Fruit fly (Drosophila melanogaster) whole organism, embryonic: ENCODE results near the gene DCTN5-p25.

Experiments used
- Aef1 ChIP-seq: fragments of 200-800 bp; sonication (Bioruptor generic); IDR thresholded peaks from 3 replicates; pipeline ENCODE4 v1.3.6; 2022; ENCODE audit warnings: missing biosample characterization, missing genetic modification characterization
- Atf6 ChIP-seq: fragments of 200-800 bp; sonication (Bioruptor generic); IDR thresholded peaks from 2 replicates; pipeline ENCODE4 v1.3.6; 2022; ENCODE audit warnings: missing biosample characterization, missing genetic modification characterization
- CG10209 ChIP-seq: fragments of 200-800 bp; sonication (Bioruptor generic); optimal IDR thresholded peaks from 3 replicates; lab custom pipeline; 2017; ENCODE audit warnings: missing biosample characterization, mild to moderate bottlenecking, missing genetic modification characterization, missing genetic modification reagents
- CG10462 ChIP-seq: fragments of 200-800 bp; sonication (Bioruptor generic); optimal IDR thresholded peaks from 2 replicates; lab custom pipeline; 2016; ENCODE audit warnings: missing biosample characterization, missing genetic modification characterization
- CG11504 ChIP-seq: fragments of 200-800 bp; sonication (Bioruptor generic); optimal IDR thresholded peaks from 3 replicates; lab custom pipeline; 2019; ENCODE audit warnings: missing biosample characterization, mild to moderate bottlenecking, missing genetic modification characterization, moderate library complexity
- CG12236 ChIP-seq: fragments of 200-800 bp; sonication (Bioruptor generic); optimal IDR thresholded peaks from 2 replicates; lab custom pipeline; 2016; ENCODE audit warnings: missing biosample characterization, missing genetic modification characterization
- CG14014 ChIP-seq: fragments of 200-800 bp; sonication (Bioruptor generic); IDR thresholded peaks from 2 replicates; pipeline ENCODE4 v1.3.6; 2022; ENCODE audit warnings: missing biosample characterization, missing genetic modification characterization
- CG14860 ChIP-seq: fragments of 200-800 bp; sonication (Bioruptor generic); IDR thresholded peaks from 3 replicates; pipeline ENCODE4 v1.3.6; 2022; ENCODE audit warnings: missing biosample characterization, missing genetic modification characterization; ENCODE audit not compliant: partially characterized antibody
- CG1529 ChIP-seq: fragments of 200-800 bp; sonication (Bioruptor generic); optimal IDR thresholded peaks from 3 replicates; lab custom pipeline; 2018; ENCODE audit warnings: missing biosample characterization, missing genetic modification characterization
- CG15479 ChIP-seq: fragments of 200-800 bp; sonication (Bioruptor generic); optimal IDR thresholded peaks from 3 replicates; lab custom pipeline; 2019; ENCODE audit warnings: missing biosample characterization, mild to moderate bottlenecking, missing genetic modification characterization, moderate library complexity
- CG15514 ChIP-seq: fragments of 200-800 bp; sonication (Bioruptor generic); optimal IDR thresholded peaks from 3 replicates; lab custom pipeline; 2017; ENCODE audit warnings: missing biosample characterization, missing genetic modification characterization, mild to moderate bottlenecking, moderate library complexity, missing genetic modification reagents
- CG2116 ChIP-seq: fragments of 200-800 bp; sonication (Bioruptor generic); optimal IDR thresholded peaks from 3 replicates; lab custom pipeline; 2018; ENCODE audit warnings: missing biosample characterization, mild to moderate bottlenecking, missing genetic modification characterization
- CG2120 ChIP-seq: fragments of 200-800 bp; sonication (Bioruptor generic); optimal IDR thresholded peaks from 3 replicates; lab custom pipeline; 2016; ENCODE audit warnings: missing biosample characterization, missing genetic modification characterization
- CG2199 ChIP-seq: fragments of 200-800 bp; sonication (Bioruptor generic); IDR thresholded peaks from 3 replicates; pipeline ENCODE4 v1.3.6; 2022; ENCODE audit warnings: missing biosample characterization, missing genetic modification characterization
- CG2712 ChIP-seq: fragments of 200-800 bp; optimal IDR thresholded peaks from 3 replicates; lab custom pipeline; 2019; ENCODE audit warnings: missing biosample characterization, mild to moderate bottlenecking, missing genetic modification characterization, moderate library complexity
- CG42726 ChIP-seq: fragments of 200-800 bp; sonication (Bioruptor generic); IDR thresholded peaks from 2 replicates; pipeline ENCODE4 v1.3.6; 2022; ENCODE audit warnings: missing biosample characterization, missing genetic modification characterization; ENCODE audit not compliant: partially characterized antibody
- CG4820 ChIP-seq: fragments of 200-800 bp; sonication (Bioruptor generic); optimal IDR thresholded peaks from 3 replicates; lab custom pipeline; 2016; ENCODE audit warnings: missing biosample characterization, missing genetic modification characterization
- CG6813 ChIP-seq: fragments of 200-800 bp; sonication (Bioruptor generic); optimal IDR thresholded peaks from 2 replicates; lab custom pipeline; 2017; ENCODE audit warnings: missing biosample characterization, missing genetic modification characterization, mild to moderate bottlenecking, moderate library complexity, missing genetic modification reagents
- CG8290 ChIP-seq, 3 experiments: fragments of 200-800 bp; sonication (Bioruptor generic); optimal IDR thresholded peaks; 2 replicates each; lab custom pipeline; 2016 to 2019; ENCODE audit warnings: missing biosample characterization in 3 of 3, missing genetic modification characterization in 3 of 3, mild to moderate bottlenecking in 2 of 3, moderate library complexity in 1 of 3
- CG8765 ChIP-seq: fragments of 200-800 bp; sonication (Bioruptor generic); IDR thresholded peaks from 2 replicates; pipeline ENCODE4 v1.3.6; 2022; ENCODE audit warnings: missing biosample characterization, missing genetic modification characterization
- CG9817 ChIP-seq: fragments of 200-800 bp; sonication (Bioruptor generic); optimal IDR thresholded peaks from 2 replicates; lab custom pipeline; 2018; ENCODE audit warnings: missing biosample characterization, mild to moderate bottlenecking, missing genetic modification characterization, moderate library complexity
- CG9932 ChIP-seq: fragments of 200-800 bp; sonication (Bioruptor generic); IDR thresholded peaks from 2 replicates; pipeline ENCODE4 v1.3.6; 2022; ENCODE audit warnings: missing biosample characterization, missing genetic modification characterization
- Dip3 ChIP-seq: fragments of 200-800 bp; sonication (Bioruptor generic); optimal IDR thresholded peaks from 3 replicates; lab custom pipeline; 2016; ENCODE audit warnings: missing biosample characterization, missing genetic modification characterization
- Fer3 ChIP-seq: fragments of 200-800 bp; sonication (Bioruptor generic); optimal IDR thresholded peaks from 2 replicates; lab custom pipeline; 2018; ENCODE audit warnings: missing biosample characterization, mild to moderate bottlenecking, missing genetic modification characterization, moderate library complexity
- Hmr ChIP-seq: fragments of 200-800 bp; sonication (Bioruptor generic); optimal IDR thresholded peaks from 3 replicates; lab custom pipeline; 2017; ENCODE audit warnings: mild to moderate bottlenecking, missing biosample characterization, missing genetic modification reagents, missing genetic modification characterization
- Hr39 ChIP-seq: fragments of >200 bp; optimal IDR thresholded peaks from 2 replicates; lab custom pipeline; 2017
- Hr51 ChIP-seq, 2 experiments: fragments of 200-800 bp; sonication (Bioruptor generic); optimal IDR thresholded peaks; 2 replicates in 1 of 2; 3 replicates in 1 of 2; lab custom pipeline; 2016 to 2018; ENCODE audit warnings: missing biosample characterization in 2 of 2, missing genetic modification characterization in 2 of 2, mild to moderate bottlenecking in 1 of 2, moderate library complexity in 1 of 2
- Kr ChIP-seq: fragments of 200-800 bp; sonication (Bioruptor generic); optimal IDR thresholded peaks from 2 replicates; lab custom pipeline; 2017; ENCODE audit warnings: missing biosample characterization, mild to moderate bottlenecking, missing genetic modification characterization
- MBD-R2 ChIP-seq: fragments of 200-800 bp; sonication (Bioruptor generic); IDR thresholded peaks from 2 replicates; pipeline ENCODE4 v1.3.6; 2022; ENCODE audit warnings: missing biosample characterization, missing genetic modification characterization
- Mes4 ChIP-seq: fragments of 200-800 bp; sonication (Bioruptor generic); optimal IDR thresholded peaks from 2 replicates; lab custom pipeline; 2016; ENCODE audit warnings: missing biosample characterization, missing genetic modification characterization
- Mrtf ChIP-seq: fragments of 200-800 bp; sonication (Bioruptor generic); IDR thresholded peaks from 3 replicates; pipeline ENCODE4 v1.3.6; 2022; ENCODE audit warnings: missing biosample characterization, missing genetic modification characterization
- Optix ChIP-seq: fragments of 200-800 bp; sonication (Bioruptor generic); IDR thresholded peaks from 3 replicates; pipeline ENCODE4 v1.3.6; 2022; ENCODE audit warnings: missing biosample characterization, missing genetic modification characterization
- dati ChIP-seq: fragments of 200-800 bp; sonication (Bioruptor generic); IDR thresholded peaks from 2 replicates; pipeline ENCODE4 v1.3.6; 2022; ENCODE audit warnings: missing biosample characterization, missing genetic modification characterization
- gsb ChIP-seq: fragments of 200-800 bp; sonication (Bioruptor generic); IDR thresholded peaks from 2 replicates; pipeline ENCODE4 v1.3.6; 2022; ENCODE audit warnings: missing biosample characterization, missing genetic modification characterization
- hth ChIP-seq: fragments of >200 bp; optimal IDR thresholded peaks from 2 replicates; lab custom pipeline; 2017; ENCODE audit warnings: inconsistent platforms
- knrl ChIP-seq: fragments of 200-800 bp; sonication (Bioruptor generic); IDR thresholded peaks from 3 replicates; pipeline ENCODE4 v1.3.6; 2022; ENCODE audit warnings: missing biosample characterization, missing genetic modification characterization; ENCODE audit not compliant: partially characterized antibody
- mam ChIP-seq: fragments of 200-800 bp; sonication (Bioruptor generic); optimal IDR thresholded peaks from 3 replicates; lab custom pipeline; 2016; ENCODE audit warnings: missing biosample characterization, missing genetic modification characterization
- nerfin-1 ChIP-seq: fragments of 200-800 bp; sonication (Bioruptor generic); optimal IDR thresholded peaks from 3 replicates; lab custom pipeline; 2019; ENCODE audit warnings: missing biosample characterization, mild to moderate bottlenecking, missing genetic modification characterization, moderate library complexity
- p53 ChIP-seq: fragments of 200-800 bp; sonication (Bioruptor generic); optimal IDR thresholded peaks from 2 replicates; lab custom pipeline; 2016; ENCODE audit warnings: missing biosample characterization, missing genetic modification characterization
- pan ChIP-seq, 4 experiments: fragments of >200 bp in 3 of 4; fragments of 200-800 bp in 1 of 4; sonication (Bioruptor generic) in 1 of 4; optimal IDR thresholded peaks in 3 of 4; IDR thresholded peaks in 1 of 4; 2 replicates each; pipeline versions ENCODE4 v1.3.6 to Lab custom; 2017 to 2022; ENCODE audit warnings: missing biosample characterization in 2 of 4, missing genetic modification characterization in 2 of 4, mixed read lengths in 1 of 4
- pita ChIP-seq: fragments of 200-800 bp; sonication (Bioruptor generic); optimal IDR thresholded peaks from 2 replicates; lab custom pipeline; 2017; ENCODE audit warnings: missing biosample characterization, mild to moderate bottlenecking, missing genetic modification characterization
- pnt ChIP-seq: fragments of 200-800 bp; sonication (Bioruptor generic); optimal IDR thresholded peaks from 3 replicates; lab custom pipeline; 2016; ENCODE audit warnings: missing biosample characterization, missing genetic modification characterization
- seq ChIP-seq: fragments of 200-800 bp; sonication (Bioruptor generic); IDR thresholded peaks from 2 replicates; pipeline ENCODE4 v1.3.6; 2022; ENCODE audit warnings: missing biosample characterization, missing genetic modification characterization
- sim ChIP-seq: fragments of 200-800 bp; sonication (Bioruptor generic); IDR thresholded peaks from 2 replicates; pipeline ENCODE4 v1.3.6; 2022; ENCODE audit warnings: missing biosample characterization, missing genetic modification characterization
- so ChIP-seq: fragments of 200-800 bp; sonication (Bioruptor generic); IDR thresholded peaks from 3 replicates; pipeline ENCODE4 v1.3.6; 2022; ENCODE audit warnings: missing biosample characterization, missing genetic modification characterization
- twi ChIP-seq: fragments of 200-800 bp; optimal IDR thresholded peaks from 2 replicates; lab custom pipeline; 2019; ENCODE audit warnings: missing biosample characterization, mild to moderate bottlenecking, missing genetic modification characterization, moderate library complexity
- wdn ChIP-seq: fragments of 200-800 bp; sonication (Bioruptor generic); IDR thresholded peaks from 2 replicates; pipeline ENCODE4 v1.3.6; 2022; ENCODE audit warnings: missing biosample characterization, missing genetic modification characterization
- zfh2 ChIP-seq: fragments of 200-800 bp; sonication (Bioruptor generic); optimal IDR thresholded peaks from 2 replicates; lab custom pipeline; 2016; ENCODE audit warnings: missing biosample characterization, missing genetic modification characterization

The DCTN5-p25 gene

dm6 chr2L:14995594-14996463 is 9.7 kb upstream of the DCTN5-p25 start (continued):
- peak; percentile 96 for TF ChIP-seq Aef1
- TF ChIP-seq CG2120 (GFP tag; lab: Kevin White, UChicago), result peak; percentile 61
- TF ChIP-seq knrl (GFP tag; lab: Robert Waterston, UW), result no peak
- TF ChIP-seq CG6813 (GFP tag; lab: Kevin White, UChicago), result peak; percentile 71
- no peak for TF ChIP-seq CG15479 (GFP tag; lab: Kevin White, UChicago)
- TF ChIP-seq CG14860, result no peak
- TF ChIP-seq CG12236 (GFP tag; lab: Kevin White, UChicago), result peak; percentile 19
- TF ChIP-seq CG2199, result peak; percentile 82; the same call in 2 of the 3 replicates
- peak; percentile 75 for TF ChIP-seq CG9932
- peak; percentile 65 for TF ChIP-seq CG15514 (GFP tag; lab: Kevin White, UChicago)
- peak; percentile 85 for TF ChIP-seq CG14014 (GFP tag; lab: Robert Waterston, UW)
- TF ChIP-seq CG11504 (tag; lab: Kevin White, UChicago), result peak; percentile 95
- peak; percentile 80 for TF ChIP-seq nerfin-1
- TF ChIP-seq gsb, result peak; percentile 72
- TF ChIP-seq Mes4 (GFP tag; lab: Kevin White, UChicago), result peak; percentile 60
- no peak for TF ChIP-seq mam
- TF ChIP-seq CG2116 (GFP tag; lab: Kevin White, UChicago), result peak; percentile 43
- peak; percentile 90 for TF ChIP-seq CG4820
- TF ChIP-seq sim, result peak; percentile 28; the same call in 1 of the 2 replicates
- peak; percentile 88 for TF ChIP-seq Atf6 (GFP tag; lab: Robert Waterston, UW)
- no peak for TF ChIP-seq hth (lab: Kevin White, UChicago)
- TF ChIP-seq CG10462 (GFP tag; lab: Kevin White, UChicago), result peak; percentile 75
- TF ChIP-seq Kr (GFP tag; lab: Kevin White, UChicago), result peak; percentile 80
- TF ChIP-seq Hr39 (lab: Kevin White, UChicago), result no peak
- peak; percentile 73 for TF ChIP-seq CG9817 (tag; lab: Kevin White, UChicago)
- no peak for TF ChIP-seq pita (GFP tag; lab: Kevin White, UChicago)
- TF ChIP-seq so (GFP tag; lab: Robert Waterston, UW), result peak; percentile 91; the same call in 2 of the 3 replicates
- TF ChIP-seq Optix (GFP tag; lab: Robert Waterston, UW), result peak; percentile 84
- no peak for TF ChIP-seq dati (GFP tag; lab: Robert Waterston, UW)
- peak; percentile 85 for TF ChIP-seq seq (GFP tag; lab: Robert Waterston, UW)
- peak; percentile 87 for TF ChIP-seq Hmr (GFP tag; lab: Kevin White, UChicago)
- TF ChIP-seq Hr51 (GFP tag; optimal IDR thresholded peaks at IDR 0.05; lab: Kevin White, UChicago), result peak; percentile 30 to 96
- no peak for TF ChIP-seq pnt (GFP tag; lab: Kevin White, UChicago)
- TF ChIP-seq CG8765 (GFP tag; lab: Robert Waterston, UW), result no peak; the same call in 1 of the 2 replicates
- peak; percentile 74 for TF ChIP-seq CG8290 (GFP tag; optimal IDR thresholded peaks at IDR 0.05; lab: Kevin White, UChicago)
- TF ChIP-seq CG8290 (tag; optimal IDR thresholded peaks at IDR 0.05; lab: Kevin White, UChicago), result peak; percentile 64 to 67
- peak; percentile 87 for TF ChIP-seq CG1529 (GFP tag; lab: Kevin White, UChicago)
- peak; percentile 96 for TF ChIP-seq CG2712 (tag; lab: Kevin White, UChicago)
- TF ChIP-seq Mrtf, result peak; percentile 82
- peak; percentile 73 for TF ChIP-seq twi
- TF ChIP-seq zfh2 (GFP tag; lab: Kevin White, UChicago), result no peak
- TF ChIP-seq CG10209 (GFP tag; lab: Kevin White, UChicago), result peak; percentile 90
- peak; percentile 53 for TF ChIP-seq MBD-R2 (GFP tag; lab: Robert Waterston, UW)
- TF ChIP-seq CG42726 (GFP tag; lab: Robert Waterston, UW), result no peak
- TF ChIP-seq p53 (GFP tag; lab: Kevin White, UChicago), result no peak
- TF ChIP-seq pan (optimal IDR thresholded peaks at IDR 0.05; lab: Kevin White, UChicago), result no peak
- peak in 1 of 2 experiments; percentile 94 for TF ChIP-seq pan (GFP tag; optimal IDR thresholded peaks at IDR 0.05 in 1 of 2, IDR thresholded peaks at IDR 0.05 in 1 of 2)
- peak; percentile 69 for TF ChIP-seq wdn (GFP tag; lab: Robert Waterston, UW)
- no peak for TF ChIP-seq Dip3 (GFP tag; lab: Kevin White, UChicago)
- TF ChIP-seq Fer3 (tag; lab: Kevin White, UChicago), result peak; percentile 89
